Worm (Caenorhabditis elegans) whole organism, early embryonic: ENCODE data around the gene C16D9.1.
A peak's percentile ranks its signal among the peaks of the same experiment; 100 is the strongest.

Experiments
- aly-1 ChIP-seq: sonication (generic microtip); optimal IDR thresholded peaks from 2 replicates; lab custom pipeline; 2016; ENCODE audit warnings: missing genetic modification characterization, missing compliant biosample characterization
- ama-1 ChIP-seq: fragments of 150-350 bp; optimal IDR thresholded peaks from 2 replicates; lab custom pipeline; 2014
- flt-1 ChIP-seq: fragments of 200-800 bp; sonication (Bioruptor generic); IDR thresholded peaks from 2 replicates; pipeline ENCODE4 v1.3.6; 2022; ENCODE audit warnings: missing genetic modification characterization, missing compliant biosample characterization
- tra-4 ChIP-seq: sonication (generic microtip); optimal IDR thresholded peaks from 2 replicates; lab custom pipeline; 2017; ENCODE audit warnings: missing genetic modification characterization, missing compliant biosample characterization

DNA sequence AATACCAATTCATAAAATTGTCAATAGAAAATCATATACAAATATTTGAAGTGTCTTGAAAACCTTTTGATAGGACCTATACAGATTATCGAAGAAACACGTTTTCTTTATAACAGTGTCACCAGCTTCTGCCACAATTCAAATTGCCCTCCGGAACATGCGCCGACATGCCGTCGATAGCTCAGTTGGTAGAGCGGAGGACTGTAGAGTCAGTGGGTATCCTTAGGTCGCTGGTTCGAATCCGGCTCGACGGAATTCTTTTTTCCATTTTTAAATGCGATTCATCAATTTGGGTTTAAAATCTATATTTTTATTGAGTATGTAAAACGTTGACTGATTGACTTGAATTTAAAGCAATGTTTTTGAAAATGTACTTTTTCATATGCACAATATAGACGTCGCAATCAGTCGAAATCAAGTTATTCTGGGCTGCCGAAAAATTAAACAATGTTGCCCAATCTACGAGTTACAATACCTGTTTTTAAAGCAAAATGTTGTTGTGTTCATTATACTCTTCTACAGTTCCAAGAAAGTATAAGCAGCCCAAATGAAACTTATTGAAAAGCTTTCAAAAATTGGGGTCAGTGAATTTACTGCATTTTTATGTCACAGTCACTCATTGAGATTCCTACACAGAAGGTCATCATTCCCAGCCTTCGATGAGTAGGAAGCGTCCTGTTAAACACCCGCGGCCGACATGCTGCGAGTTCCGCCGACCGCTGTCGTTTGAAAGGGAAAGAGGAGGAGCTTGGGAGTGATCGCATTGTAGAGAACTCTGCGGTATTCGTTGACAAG is 11.6 kb upstream of the C16D9.1 start:
- TF ChIP-seq flt-1 (no peak), ama-1 (lab: Kevin White, UChicago) (peak; percentile 48), aly-1 (no peak), tra-4 (no peak)
